Worm (Caenorhabditis elegans) whole organism, L4 larva: ENCODE data around the gene ZK1307.7.

Source experiments
- F10B5.3 ChIP-seq: sonication (generic microtip); optimal IDR thresholded peaks from 2 replicates; lab custom pipeline; 2016; ENCODE audit warnings: mild to moderate bottlenecking, missing genetic modification characterization, missing compliant biosample characterization
- F44E2.7 ChIP-seq: fragments of 200-800 bp; sonication (Bioruptor generic); IDR thresholded peaks from 2 replicates; pipeline ENCODE4 v2.1.2; 2022; ENCODE audit warnings: missing genetic modification characterization, missing compliant biosample characterization
- F49E8.2 ChIP-seq: sonication (generic microtip); optimal IDR thresholded peaks from 2 replicates; lab custom pipeline; 2016; ENCODE audit warnings: missing compliant biosample characterization, mild to moderate bottlenecking, missing genetic modification characterization, borderline replicate concordance
- T20F7.1 ChIP-seq: fragments of 200-800 bp; sonication (Bioruptor generic); optimal IDR thresholded peaks from 2 replicates; lab custom pipeline; 2018; ENCODE audit warnings: mild to moderate bottlenecking, missing genetic modification characterization, missing compliant biosample characterization
- Y105C5A.15 ChIP-seq: fragments of 200-800 bp; sonication (Bioruptor generic); IDR thresholded peaks from 2 replicates; pipeline ENCODE4 v1.3.6; 2022; ENCODE audit warnings: missing genetic modification characterization, missing compliant biosample characterization
- Y48G9A.11 ChIP-seq: fragments of 200-800 bp; sonication (Bioruptor generic); IDR thresholded peaks from 2 replicates; pipeline ENCODE4 v1.3.6; 2022; ENCODE audit warnings: missing genetic modification reagents, missing genetic modification characterization, missing compliant biosample characterization
- Y5F2A.4 ChIP-seq: fragments of 200-800 bp; sonication (Bioruptor generic); optimal IDR thresholded peaks from 2 replicates; lab custom pipeline; 2018; ENCODE audit warnings: mild to moderate bottlenecking, missing genetic modification characterization, missing compliant biosample characterization
- Y75B8A.6 ChIP-seq: fragments of 200-800 bp; sonication (Bioruptor generic); IDR thresholded peaks from 2 replicates; pipeline ENCODE4 v1.3.6; 2022; ENCODE audit warnings: missing genetic modification reagents, missing genetic modification characterization, missing compliant biosample characterization
- aha-1 ChIP-seq: fragments of 150-350 bp; peaks from one replicate; lab custom pipeline; 2014; ENCODE audit warnings: missing biosample characterization, missing genetic modification characterization
- aly-2 ChIP-seq: sonication (generic microtip); optimal IDR thresholded peaks from 2 replicates; lab custom pipeline; 2018; ENCODE audit warnings: missing biosample characterization, missing genetic modification characterization
- ama-1 ChIP-seq: fragments of 150-350 bp; optimal IDR thresholded peaks from 2 replicates; lab custom pipeline; 2014; ENCODE audit warnings: inconsistent platforms, mixed read lengths
- attf-4 ChIP-seq: sonication (generic microtip); optimal IDR thresholded peaks from 3 replicates; lab custom pipeline; 2017; ENCODE audit warnings: missing biosample characterization, missing genetic modification characterization
- ceh-44 ChIP-seq: fragments of 200-800 bp; sonication (Bioruptor generic); IDR thresholded peaks from 2 replicates; pipeline ENCODE4 v1.3.6; 2022; ENCODE audit warnings: missing genetic modification reagents, missing genetic modification characterization, missing compliant biosample characterization
- cey-2 ChIP-seq: sonication (generic microtip); optimal IDR thresholded peaks from 3 replicates; lab custom pipeline; 2017; ENCODE audit warnings: missing genetic modification characterization, mild to moderate bottlenecking, missing compliant biosample characterization, antibody characterized with exemption, borderline replicate concordance; ENCODE audit not compliant: insufficient read depth
- daf-8 ChIP-seq: fragments of 200-800 bp; sonication (Bioruptor generic); IDR thresholded peaks from 2 replicates; pipeline ENCODE4 v1.3.6; 2022; ENCODE audit warnings: missing genetic modification characterization, missing compliant biosample characterization
- dmd-6 ChIP-seq: fragments of 200-800 bp; sonication (Bioruptor generic); IDR thresholded peaks from 2 replicates; pipeline ENCODE4 v1.3.6; 2022; ENCODE audit warnings: missing genetic modification reagents, missing genetic modification characterization, missing compliant biosample characterization
- dmd-8 ChIP-seq: fragments of 200-800 bp; sonication (Bioruptor generic); IDR thresholded peaks from 2 replicates; pipeline ENCODE4 v1.3.6; 2022; ENCODE audit warnings: missing genetic modification characterization, missing compliant biosample characterization
- duxl-1 ChIP-seq: sonication (generic microtip); optimal IDR thresholded peaks from 2 replicates; lab custom pipeline; 2016; ENCODE audit warnings: mild to moderate bottlenecking, missing genetic modification characterization, moderate library complexity, missing compliant biosample characterization; ENCODE audit not compliant: poor library complexity
- fkh-10 ChIP-seq: fragments of 150-350 bp; optimal IDR thresholded peaks from 2 replicates; lab custom pipeline; 2014; ENCODE audit warnings: missing biosample characterization, missing genetic modification reagents, missing genetic modification characterization
- fos-1 ChIP-seq: fragments of 150-350 bp; optimal IDR thresholded peaks from 2 replicates; lab custom pipeline; 2014; ENCODE audit warnings: missing biosample characterization, missing genetic modification characterization
- gei-8 ChIP-seq: fragments of 200-800 bp; sonication (Bioruptor generic); optimal IDR thresholded peaks from 2 replicates; lab custom pipeline; 2018; ENCODE audit warnings: mild to moderate bottlenecking, missing genetic modification characterization, missing compliant biosample characterization
- hlh-30 ChIP-seq: sonication (generic microtip); optimal IDR thresholded peaks from 2 replicates; lab custom pipeline; 2017; ENCODE audit warnings: antibody characterized with exemption, mild to moderate bottlenecking, missing genetic modification characterization, missing compliant biosample characterization; ENCODE audit not compliant: insufficient read depth
- lim-7 ChIP-seq: fragments of 200-800 bp; sonication (Bioruptor generic); IDR thresholded peaks from 2 replicates; pipeline ENCODE4 v1.3.6; 2022; ENCODE audit warnings: missing genetic modification characterization, missing compliant biosample characterization
- lin-1 ChIP-seq: fragments of 200-800 bp; sonication (Bioruptor generic); IDR thresholded peaks from 2 replicates; pipeline ENCODE4 v1.3.6; 2022; ENCODE audit warnings: missing genetic modification reagents, missing genetic modification characterization, missing compliant biosample characterization
- lin-15B ChIP-seq: fragments of 150-350 bp; sonication (generic microtip); optimal IDR thresholded peaks from 3 replicates; lab custom pipeline; 2014; ENCODE audit warnings: missing biosample characterization, missing genetic modification characterization
- mdl-1 ChIP-seq, 2 experiments: fragments of 150-350 bp in 1 of 2; sonication (generic microtip) in 1 of 2; optimal IDR thresholded peaks; 2 replicates each; lab custom pipeline; 2014 to 2017; ENCODE audit warnings: missing biosample characterization in 2 of 2, missing genetic modification characterization in 2 of 2
- mdt-29 ChIP-seq: fragments of 200-800 bp; sonication (Bioruptor generic); IDR thresholded peaks from 2 replicates; pipeline ENCODE4 v1.3.6; 2022; ENCODE audit warnings: missing genetic modification reagents, missing genetic modification characterization, missing compliant biosample characterization
- mep-1 ChIP-seq: fragments of 150-350 bp; sonication (generic microtip); optimal IDR thresholded peaks from 3 replicates; lab custom pipeline; 2014; ENCODE audit warnings: missing biosample characterization, missing genetic modification characterization
- mxl-3 ChIP-seq: fragments of 200-800 bp; sonication (Bioruptor generic); optimal IDR thresholded peaks from 2 replicates; lab custom pipeline; 2018; ENCODE audit warnings: mild to moderate bottlenecking, missing genetic modification characterization, missing compliant biosample characterization
- nhr-102 ChIP-seq: sonication (generic microtip); optimal IDR thresholded peaks from 2 replicates; lab custom pipeline; 2016; ENCODE audit warnings: mild to moderate bottlenecking, missing genetic modification characterization, moderate library complexity, missing compliant biosample characterization
- nhr-11 ChIP-seq: fragments of 150-350 bp; optimal IDR thresholded peaks from 2 replicates; lab custom pipeline; 2014; ENCODE audit warnings: missing biosample characterization, missing genetic modification characterization
- nhr-41 ChIP-seq: fragments of 200-800 bp; sonication (Bioruptor generic); IDR thresholded peaks from 2 replicates; pipeline ENCODE4 v1.3.6; 2022; ENCODE audit warnings: missing genetic modification reagents, missing genetic modification characterization, missing compliant biosample characterization
- nhr-48 ChIP-seq: sonication (generic microtip); optimal IDR thresholded peaks from 2 replicates; lab custom pipeline; 2016; ENCODE audit warnings: mild to moderate bottlenecking, missing genetic modification characterization, missing compliant biosample characterization
- nhr-6 ChIP-seq: fragments of 150-350 bp; optimal IDR thresholded peaks from 2 replicates; lab custom pipeline; 2014; ENCODE audit warnings: missing biosample characterization, missing genetic modification characterization
- nhr-77 ChIP-seq: fragments of 150-350 bp; optimal IDR thresholded peaks from 2 replicates; lab custom pipeline; 2014; ENCODE audit warnings: missing biosample characterization, missing genetic modification characterization
- pqm-1 ChIP-seq: sonication (generic microtip); optimal IDR thresholded peaks from 2 replicates; lab custom pipeline; 2017; ENCODE audit warnings: missing biosample characterization, missing genetic modification characterization
- sdz-12 ChIP-seq: fragments of 200-800 bp; sonication (Bioruptor generic); optimal IDR thresholded peaks from 2 replicates; lab custom pipeline; 2018; ENCODE audit warnings: mild to moderate bottlenecking, missing genetic modification characterization, missing compliant biosample characterization
- skn-1 ChIP-seq: fragments of 150-350 bp; optimal IDR thresholded peaks from 2 replicates; lab custom pipeline; 2014; ENCODE audit warnings: missing biosample characterization, missing genetic modification characterization
- snpc-4 ChIP-seq: fragments of 150-350 bp; optimal IDR thresholded peaks from 2 replicates; lab custom pipeline; 2014; ENCODE audit warnings: missing biosample characterization, missing genetic modification characterization
- spr-1 ChIP-seq: sonication (generic microtip); optimal IDR thresholded peaks from 2 replicates; lab custom pipeline; 2016; ENCODE audit warnings: mild to moderate bottlenecking, missing genetic modification characterization, missing compliant biosample characterization
- tra-1 ChIP-seq: fragments of 200-800 bp; sonication (Bioruptor generic); IDR thresholded peaks from 2 replicates; pipeline ENCODE4 v1.3.6; 2022; ENCODE audit warnings: missing genetic modification reagents, missing genetic modification characterization, missing compliant biosample characterization
- unc-39 ChIP-seq: sonication (generic microtip); optimal IDR thresholded peaks from 2 replicates; lab custom pipeline; 2017; ENCODE audit warnings: missing biosample characterization, missing genetic modification characterization
- unc-62 ChIP-seq, 3 experiments: fragments of 150-350 bp in 1 of 3; sonication (generic microtip); optimal IDR thresholded peaks in 2 of 3; peaks in 1 of 3; 1 replicate in 1 of 3; 2 replicates in 2 of 3; lab custom pipeline; 2014 to 2017; ENCODE audit warnings: missing biosample characterization in 3 of 3, missing genetic modification characterization in 3 of 3, missing genetic modification reagents in 3 of 3, missing genotype in 1 of 3
- zip-11 ChIP-seq: fragments of 200-800 bp; sonication (Bioruptor generic); IDR thresholded peaks from 2 replicates; pipeline ENCODE4 v1.3.6; 2022; ENCODE audit warnings: missing genetic modification characterization, missing compliant biosample characterization
- ztf-7 ChIP-seq: fragments of 150-350 bp; optimal IDR thresholded peaks from 2 replicates; lab custom pipeline; 2014; ENCODE audit warnings: missing biosample characterization, missing genetic modification characterization

The ZK1307.7 gene

ce11 chrII:9617039-9617901 lies 19.1 kb upstream of the ZK1307.7 start, which contains the start of gene hal-3 (continued):
- TF ChIP-seq skn-1 (tag; lab: Kevin White, UChicago): no peak
- no peak for TF ChIP-seq unc-39
- TF ChIP-seq F10B5.3 (tag; lab: Kevin White, UChicago): peak; percentile 25
- TF ChIP-seq F49E8.2 (tag; lab: Kevin White, UChicago): no peak
- TF ChIP-seq snpc-4: no peak
- no peak for TF ChIP-seq mxl-3 (GFP tag; lab: Kevin White, UChicago)
- 0 out of 2 replicates have a peak, but pooled peaks have one; percentile 14 for TF ChIP-seq dmd-8
- no peak for TF ChIP-seq attf-4 (tag; lab: Kevin White, UChicago)
- TF ChIP-seq Y48G9A.11 (GFP tag; lab: Robert Waterston, UW): 0 out of 2 replicates have a peak, but pooled peaks have one; percentile 27
- peak; percentile 39; the same call in 1 of the 2 replicates for TF ChIP-seq mdt-29
- TF ChIP-seq dmd-6 (GFP tag; lab: Robert Waterston, UW): no peak; the same call in 1 of the 2 replicates
- no peak for TF ChIP-seq mdl-1 (tag; optimal IDR thresholded peaks at IDR 0.05; lab: Kevin White, UChicago)
- TF ChIP-seq cey-2: no peak

DNA sequence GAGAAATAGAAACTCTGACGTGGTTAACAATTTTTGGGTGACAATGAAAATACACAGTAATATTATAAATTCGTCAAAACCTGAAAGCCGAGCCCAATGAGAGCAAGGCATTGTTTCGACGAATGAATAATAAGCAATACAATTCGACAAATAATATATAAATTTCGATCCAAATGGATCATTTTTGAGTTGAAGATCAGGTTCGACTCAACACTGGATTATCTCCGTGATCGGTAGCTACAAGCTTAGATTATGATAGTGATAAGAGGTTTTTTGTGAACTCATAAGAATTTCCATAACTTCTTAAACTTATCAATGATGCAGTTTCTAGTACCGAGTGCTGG lies 18.5 kb upstream of the ZK1307.7 start:
- TF ChIP-seq dmd-6 (GFP tag; lab: Robert Waterston, UW) (peak; percentile 19; the same call in 1 of the 2 replicates), nhr-41 (GFP tag; lab: Robert Waterston, UW) (no peak), lin-15B (tag; lab: Kevin White, UChicago) (peak; percentile 12), aha-1 (tag; lab: Kevin White, UChicago) (peak; percentile 76), pqm-1 (tag; lab: Kevin White, UChicago) (no peak), ztf-7 (tag; lab: Kevin White, UChicago) (no peak), sdz-12 (GFP tag; lab: Kevin White, UChicago) (no peak), duxl-1 (peak; percentile 10), fos-1 (peak; percentile 27), ceh-44 (GFP tag; lab: Robert Waterston, UW) (0 out of 2 replicates have a peak, but pooled peaks have one; percentile 7), zip-11 (GFP tag; lab: Robert Waterston, UW) (no peak), Y105C5A.15 (no peak)
- TF ChIP-seq, all 104 proteins: peak for 6

ce11 chrII:9618759-9619158 lies 17.6 kb upstream of the ZK1307.7 start:
- TF ChIP-seq Y75B8A.6 (GFP tag; lab: Robert Waterston, UW): 0 out of 2 replicates have a peak, but pooled peaks have one; percentile 32
- peak; percentile 31; the same call in 1 of the 2 replicates for TF ChIP-seq lim-7
- no peak for TF ChIP-seq nhr-102 (tag; lab: Kevin White, UChicago)

ce11 chrII:9619402-9619862 lies 17.0 kb upstream of the ZK1307.7 start:
- TF ChIP-seq gei-8 (no peak), nhr-48 (tag; lab: Kevin White, UChicago) (no peak), fkh-10 (no peak), ama-1 (lab: Kevin White, UChicago) (peak; percentile 2), T20F7.1 (peak; percentile 43), Y5F2A.4 (GFP tag; lab: Kevin White, UChicago) (no peak), cey-2 (no peak), spr-1 (tag; lab: Kevin White, UChicago) (peak; percentile 24), ztf-7 (tag; lab: Kevin White, UChicago) (no peak), aha-1 (tag; lab: Kevin White, UChicago) (peak; percentile 76), hlh-30 (tag; lab: Kevin White, UChicago) (peak; percentile 79), aly-2 (tag; lab: Kevin White, UChicago) (no peak), tra-1 (GFP tag; lab: Robert Waterston, UW) (peak; percentile 53), unc-62 (GFP tag; optimal IDR thresholded peaks at IDR 0.05 in 1 of 2; lab: Kevin White, UChicago) (peak in 1 of 2 experiments; percentile 42), unc-62 (tag; optimal IDR thresholded peaks at IDR 0.05; lab: Kevin White, UChicago) (no peak), daf-8 (no peak), lin-1 (GFP tag; lab: Robert Waterston, UW) (peak; percentile 56; the same call in 1 of the 2 replicates), F44E2.7 (GFP tag; lab: Robert Waterston, UW) (no peak), nhr-6 (no peak), nhr-77 (tag; lab: Kevin White, UChicago) (peak; percentile 3), nhr-11 (peak; percentile 79), mep-1 (tag; lab: Kevin White, UChicago) (peak; percentile 75), mdl-1 (tag; optimal IDR thresholded peaks at IDR 0.05; lab: Kevin White, UChicago) (peak in 1 of 2 experiments; percentile 74)
